Worm (Caenorhabditis elegans): ENCODE results near the gene F41B4.1.
"Not testable (repeated sequence)": the region's sequence is repeated elsewhere in the genome, so short reads cannot be mapped to it uniquely, and the experiment has no call there.

F41B4.1 gene

DNA sequence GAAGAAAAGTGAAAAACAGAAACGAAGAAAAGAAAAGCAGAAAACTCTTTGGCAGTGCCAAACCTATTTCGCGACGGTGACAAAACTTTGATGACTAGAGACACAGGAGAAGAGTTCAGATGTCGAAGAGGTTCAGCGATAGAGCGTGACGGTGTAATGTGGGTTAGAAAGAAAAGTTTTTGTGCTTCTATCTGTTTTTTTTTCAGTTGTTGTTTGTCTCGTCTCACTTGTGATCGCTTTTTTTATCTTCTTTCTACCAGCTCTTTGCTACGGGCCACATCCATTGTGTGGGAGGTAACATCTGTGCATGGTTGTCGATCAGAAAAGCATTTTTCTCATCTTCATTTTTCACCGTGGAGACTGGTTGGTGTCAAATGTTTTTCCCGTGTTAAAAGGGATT is at the start of gene F41B4.1:
Gene F41B4.1 (minus strand): TSS at position 23 of the 400 bp plus-strand sequence.
- TF ChIP-seq him-1 (tag; optimal IDR thresholded peaks at IDR 0.05), result no peak
- no peak for TF ChIP-seq dao-5 (tag; optimal IDR thresholded peaks at IDR 0.05)

DNA sequence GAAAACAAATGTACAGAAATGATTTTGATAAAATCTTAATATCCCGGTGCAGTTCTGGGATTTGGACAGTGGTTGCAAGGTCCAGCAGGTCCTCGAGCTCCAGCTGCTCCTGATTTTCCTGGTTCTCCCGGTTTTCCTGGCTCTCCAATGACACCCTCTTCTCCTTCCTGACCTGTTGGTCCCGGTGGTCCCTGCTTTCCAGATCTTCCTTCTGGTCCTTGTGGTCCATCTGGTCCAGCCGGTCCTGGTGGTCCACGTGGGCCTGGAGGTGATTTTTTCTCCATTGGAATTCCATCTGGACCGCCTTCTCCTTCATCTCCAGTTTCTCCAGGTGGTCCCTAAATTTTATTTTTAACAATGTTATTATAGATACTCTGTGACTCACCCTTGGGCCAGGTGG is 49.6 kb upstream of the F41B4.1 start:
- TF ChIP-seq dao-5 (tag; optimal IDR thresholded peaks at IDR 0.05) (no peak), W03F9.2 (tag; optimal IDR thresholded peaks at IDR 0.05) (no peak), him-1 (tag; optimal IDR thresholded peaks at IDR 0.05) (no peak)

DNA sequence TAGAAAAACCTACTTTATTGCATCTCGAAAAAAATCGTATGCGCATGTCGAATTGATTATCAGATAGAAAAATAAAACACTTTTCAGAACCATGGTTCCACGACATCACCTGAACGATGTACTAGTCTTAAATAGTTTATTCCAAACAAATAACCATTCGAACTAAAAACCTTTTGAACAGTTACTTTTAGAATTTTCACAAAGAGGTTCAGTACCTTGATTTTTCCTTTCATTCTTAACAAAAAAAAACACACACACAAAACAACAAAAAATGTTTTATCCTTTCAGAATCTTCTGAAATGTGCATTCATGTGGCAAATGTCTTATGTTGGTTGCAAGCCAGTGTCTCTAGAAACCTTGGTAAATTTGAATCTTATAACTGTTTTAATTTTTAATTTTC is 49.1 kb upstream of the F41B4.1 start, which contains the start of gene F41C6.4:
Gene F41C6.4 (minus strand): TSS at position 101 of the 400 bp plus-strand sequence.
- TF ChIP-seq W03F9.2 (tag; optimal IDR thresholded peaks at IDR 0.05), result no peak
- TF ChIP-seq dao-5 (tag; optimal IDR thresholded peaks at IDR 0.05), result no peak
- TF ChIP-seq him-1 (tag; optimal IDR thresholded peaks at IDR 0.05), result no peak

- TF ChIP-seq him-1, W03F9.2, dao-5 (tag; optimal IDR thresholded peaks at IDR 0.05): not testable (repeated sequence)
Measured at ce11 chrX:6868669-6869068, 43.0 kb upstream of the F41B4.1 start, which contains the start of gene C53B7.6. Gene C53B7.6, minus strand, starts transcription at chrX:6868769.

ce11 chrX:6867707-6868106 is 42.0 kb upstream of the F41B4.1 start:
- TF ChIP-seq dao-5 (tag; optimal IDR thresholded peaks at IDR 0.05), result peak; percentile 85
- peak; percentile 47 for TF ChIP-seq W03F9.2 (tag; optimal IDR thresholded peaks at IDR 0.05)
- TF ChIP-seq him-1 (tag; optimal IDR thresholded peaks at IDR 0.05), result no peak

ce11 chrX:6866900-6867299 is 41.2 kb upstream of the F41B4.1 start:
- TF ChIP-seq him-1 (tag; optimal IDR thresholded peaks at IDR 0.05), result no peak
- no peak for TF ChIP-seq W03F9.2 (tag; optimal IDR thresholded peaks at IDR 0.05)
- TF ChIP-seq dao-5 (tag; optimal IDR thresholded peaks at IDR 0.05), result no peak

DNA sequence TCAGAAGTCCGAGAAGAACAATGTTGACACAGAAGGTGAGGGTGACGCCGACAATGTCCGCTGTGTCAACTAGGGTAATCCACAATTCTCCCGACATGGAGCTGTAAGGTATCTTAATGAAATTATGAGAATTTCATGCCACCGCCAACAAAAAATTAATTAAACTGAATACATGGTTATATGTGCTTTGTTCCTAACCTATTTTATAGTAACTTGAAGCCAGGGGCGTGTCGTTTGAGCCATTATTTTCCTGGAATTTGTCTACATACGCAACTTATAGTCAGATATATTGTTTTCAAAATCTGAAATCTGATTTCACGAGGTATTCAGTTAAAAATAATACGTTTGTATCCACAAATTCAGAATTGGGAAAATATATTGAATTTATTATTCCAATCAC is 40.2 kb upstream of the F41B4.1 start, which contains the start of gene odr-10:
Gene odr-10 (minus strand): TSS at position 101 of the 400 bp plus-strand sequence.
- no peak for TF ChIP-seq him-1 (tag; optimal IDR thresholded peaks at IDR 0.05)
- no peak for TF ChIP-seq W03F9.2 (tag; optimal IDR thresholded peaks at IDR 0.05)
- TF ChIP-seq dao-5 (tag; optimal IDR thresholded peaks at IDR 0.05), result no peak

DNA sequence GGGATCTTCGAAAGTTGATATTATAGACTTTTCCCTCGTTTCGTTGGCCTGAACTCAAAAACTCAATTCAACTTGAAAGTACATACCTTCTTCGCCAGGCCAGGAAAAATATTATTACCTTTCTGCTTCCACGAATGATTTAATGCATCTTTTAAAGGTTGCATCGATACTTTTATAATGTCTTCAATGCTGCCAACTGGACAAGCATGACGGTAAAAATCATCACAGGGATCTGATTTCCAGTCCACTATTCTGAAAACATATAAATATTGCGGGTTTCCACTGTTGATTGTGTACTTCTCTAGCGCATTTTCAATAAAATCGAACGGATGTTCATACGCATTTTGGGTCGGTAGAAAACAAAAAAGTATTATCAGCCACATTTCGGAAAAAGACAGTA is 37.4 kb upstream of the F41B4.1 start, which contains the start of gene nep-4:
Gene nep-4 (minus strand): TSS at position 393 of the 400 bp plus-strand sequence.
- TF ChIP-seq W03F9.2 (tag; optimal IDR thresholded peaks at IDR 0.05), result no peak
- no peak for TF ChIP-seq dao-5 (tag; optimal IDR thresholded peaks at IDR 0.05)
- no peak for TF ChIP-seq him-1 (tag; optimal IDR thresholded peaks at IDR 0.05)

- TF ChIP-seq dao-5 (tag; optimal IDR thresholded peaks at IDR 0.05) (no peak), W03F9.2 (tag; optimal IDR thresholded peaks at IDR 0.05) (no peak)
Measured at ce11 chrX:6861564-6861963, 35.9 kb upstream of the F41B4.1 start.

- TF ChIP-seq W03F9.2 (tag; optimal IDR thresholded peaks at IDR 0.05) (no peak), dao-5 (tag; optimal IDR thresholded peaks at IDR 0.05) (no peak), him-1 (tag; optimal IDR thresholded peaks at IDR 0.05) (no peak)
Measured at ce11 chrX:6856793-6857192, 31.1 kb upstream of the F41B4.1 start.

DNA sequence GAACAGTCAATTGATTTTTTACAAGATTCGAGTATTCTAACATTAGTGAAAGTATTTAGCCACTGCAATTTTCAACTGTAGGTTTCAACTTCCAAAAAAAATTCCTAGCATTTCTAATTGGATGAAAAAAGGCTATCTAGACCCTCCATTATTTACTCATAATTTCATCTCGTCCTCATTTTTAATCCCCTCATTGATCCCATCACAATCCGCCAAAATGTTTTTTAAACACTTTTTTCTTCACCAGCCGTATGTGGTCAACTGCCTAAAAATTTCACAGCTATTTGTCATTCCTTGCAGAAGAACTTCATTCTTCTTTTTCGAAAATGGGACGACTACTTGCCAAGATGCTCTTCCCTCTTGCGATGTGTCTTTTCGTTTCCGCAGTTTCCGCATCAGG is 27.7 kb upstream of the F41B4.1 start, which contains the start of gene rig-3:
Gene rig-3 (plus strand): TSS at position 301 of the 400 bp plus-strand sequence.
- TF ChIP-seq him-1 (tag; optimal IDR thresholded peaks at IDR 0.05), result no peak
- no peak for TF ChIP-seq W03F9.2 (tag; optimal IDR thresholded peaks at IDR 0.05)
- TF ChIP-seq dao-5 (tag; optimal IDR thresholded peaks at IDR 0.05), result no peak

ce11 chrX:6850412-6850811 is 24.8 kb upstream of the F41B4.1 start:
- TF ChIP-seq dao-5 (tag; optimal IDR thresholded peaks at IDR 0.05) (no peak), him-1 (tag; optimal IDR thresholded peaks at IDR 0.05) (no peak), W03F9.2 (tag; optimal IDR thresholded peaks at IDR 0.05) (no peak)

DNA sequence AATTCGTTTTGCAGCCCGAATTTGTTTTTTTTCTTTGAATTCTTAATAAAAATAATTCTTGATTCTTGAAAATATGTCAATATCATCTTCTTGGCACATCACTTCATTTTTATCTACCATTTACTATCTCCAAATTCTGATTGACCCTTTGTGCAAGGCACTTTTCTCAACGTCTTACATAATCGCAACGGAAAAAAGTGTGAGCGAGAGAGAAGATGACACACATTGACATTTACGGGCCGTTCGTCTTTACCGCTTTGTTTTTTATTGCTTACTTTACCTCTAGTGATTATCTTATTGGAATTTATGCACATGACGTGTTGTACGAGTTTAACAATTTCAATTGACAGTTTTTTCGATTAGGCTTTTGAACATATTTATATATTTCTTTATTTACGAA is 22.9 kb upstream of the F41B4.1 start:
- TF ChIP-seq W03F9.2 (tag; optimal IDR thresholded peaks at IDR 0.05) (no peak), him-1 (tag; optimal IDR thresholded peaks at IDR 0.05) (no peak), dao-5 (tag; optimal IDR thresholded peaks at IDR 0.05) (no peak)

ce11 chrX:6845934-6846333 is 20.3 kb upstream of the F41B4.1 start, which contains the start of gene C53B7.2:
Gene C53B7.2, plus strand, starts transcription at chrX:6846234.
- TF ChIP-seq W03F9.2 (tag; optimal IDR thresholded peaks at IDR 0.05) (no peak), dao-5 (tag; optimal IDR thresholded peaks at IDR 0.05) (no peak), him-1 (tag; optimal IDR thresholded peaks at IDR 0.05) (no peak)

- no peak for TF ChIP-seq him-1 (tag; optimal IDR thresholded peaks at IDR 0.05)
- TF ChIP-seq dao-5 (tag; optimal IDR thresholded peaks at IDR 0.05), result no peak
- TF ChIP-seq W03F9.2 (tag; optimal IDR thresholded peaks at IDR 0.05), result no peak
Measured at ce11 chrX:6844394-6845072, 18.9 kb upstream of the F41B4.1 start, which contains the start of gene C53B7.3. Gene C53B7.3, plus strand, starts transcription at chrX:6844755.
